Fruit fly (Drosophila melanogaster): ENCODE data around the gene Pdp1.

The Pdp1 gene

DNA sequence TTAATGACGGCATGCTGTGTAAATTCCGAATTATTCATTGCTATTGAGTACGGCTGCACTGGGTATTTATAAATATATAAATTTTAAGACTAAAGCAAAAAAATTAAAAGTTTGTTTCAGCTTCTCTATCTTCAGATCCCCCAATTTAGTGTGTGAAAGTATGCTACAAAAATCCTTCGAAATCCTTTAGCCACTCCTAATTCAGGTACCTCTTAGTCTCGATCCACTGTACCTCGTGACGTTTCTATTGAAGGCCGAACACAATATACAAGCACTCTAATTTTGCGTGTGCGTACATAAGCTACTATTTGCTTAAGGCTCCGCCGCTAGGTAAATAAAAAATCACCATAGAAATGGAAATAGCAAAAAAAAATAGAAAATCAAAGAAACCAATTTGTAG lies 611 bp downstream of the Pdp1 start (continued):
- TF ChIP-seq dmrt99B (tag; optimal IDR thresholded peaks at IDR 0.05) (no peak), CG7357 (GFP tag; IDR thresholded peaks at IDR 0.05) (no peak), otp (GFP tag; IDR thresholded peaks at IDR 0.05) (no peak), H15 (GFP tag; IDR thresholded peaks at IDR 0.05) (no peak), CG1603 (tag; optimal IDR thresholded peaks at IDR 0.05) (no peak), Fer1 (GFP tag; optimal IDR thresholded peaks at IDR 0.05) (no peak), exex (tag; optimal IDR thresholded peaks at IDR 0.05) (no peak), onecut (GFP tag; IDR thresholded peaks at IDR 0.05) (no peak), pho (GFP tag; optimal IDR thresholded peaks at IDR 0.05) (peak; percentile 22), CG17802 (tag; optimal IDR thresholded peaks at IDR 0.05) (no peak), unc-4 (GFP tag; IDR thresholded peaks at IDR 0.05; ENCODE audit: partially characterized antibody) (no peak), CG18764 (GFP tag; optimal IDR thresholded peaks at IDR 0.05) (no peak), CG17328 (GFP tag; IDR thresholded peaks at IDR 0.05) (no peak), Hand (GFP tag; optimal IDR thresholded peaks at IDR 0.05) (no peak), lilli (GFP tag; optimal IDR thresholded peaks at IDR 0.05) (peak; percentile 26), CG6654 (GFP tag; optimal IDR thresholded peaks at IDR 0.05) (no peak), CG6765 (GFP tag; optimal IDR thresholded peaks at IDR 0.05) (peak; percentile 6), HLHmδ (GFP tag; optimal IDR thresholded peaks at IDR 0.05) (no peak), CG11398 (GFP tag; optimal IDR thresholded peaks at IDR 0.05) (no peak), Myb (GFP tag; optimal IDR thresholded peaks at IDR 0.05) (no peak), dpn (GFP tag; optimal IDR thresholded peaks at IDR 0.05) (peak; percentile 24 to 55), CG34422 (GFP tag; IDR thresholded peaks at IDR 0.05) (0 out of 3 replicates have a peak, but pooled peaks have one; percentile 15), Hmx (GFP tag; optimal IDR thresholded peaks at IDR 0.05) (no peak), hkb (optimal IDR thresholded peaks at IDR 0.05) (no peak), hkb (GFP tag; IDR thresholded peaks at IDR 0.05) (peak; percentile 37), Bteb2 (GFP tag; optimal IDR thresholded peaks at IDR 0.05) (no peak), ro (GFP tag; IDR thresholded peaks at IDR 0.05) (no peak), Ptx1 (GFP tag; IDR thresholded peaks at IDR 0.05) (no peak), Elba2 (GFP tag; optimal IDR thresholded peaks at IDR 0.05) (no peak), mld (GFP tag; IDR thresholded peaks at IDR 0.05; ENCODE audit: partially characterized antibody) (no peak), CG17912 (GFP tag; optimal IDR thresholded peaks at IDR 0.05) (no peak), CG10431 (GFP tag; optimal IDR thresholded peaks at IDR 0.05) (no peak), CG32772 (GFP tag; IDR thresholded peaks at IDR 0.05) (0 out of 2 replicates have a peak, but pooled peaks have one; percentile 18), CG2199 (GFP tag; IDR thresholded peaks at IDR 0.05) (no peak), HHEX (GFP tag; optimal IDR thresholded peaks at IDR 0.05) (peak; percentile 51), salm (tag; optimal IDR thresholded peaks at IDR 0.05) (no peak), Side (GFP tag; optimal IDR thresholded peaks at IDR 0.05) (no peak), GATAe (GFP tag; conservative IDR thresholded peaks at IDR 0.05) (no peak), Dfd (GFP tag; optimal IDR thresholded peaks at IDR 0.05) (no peak), zen (tag; optimal IDR thresholded peaks at IDR 0.05) (no peak), CG9797 (GFP tag; optimal IDR thresholded peaks at IDR 0.05) (no peak), E2f1 (GFP tag; IDR thresholded peaks at IDR 0.05) (peak; percentile 45; the same call in 1 of the 2 replicates), C15 (GFP tag; IDR thresholded peaks at IDR 0.05) (no peak), E2f2 (GFP tag; IDR thresholded peaks at IDR 0.05) (no peak; the same call in 1 of the 2 replicates), sd (tag; optimal IDR thresholded peaks at IDR 0.05) (no peak), fu2 (GFP tag; optimal IDR thresholded peaks at IDR 0.05) (no peak), dmrt11E (tag; optimal IDR thresholded peaks at IDR 0.05) (no peak), klu (GFP tag; IDR thresholded peaks at IDR 0.05) (no peak), Mrtf (GFP tag; IDR thresholded peaks at IDR 0.05) (0 out of 3 replicates have a peak, but pooled peaks have one; percentile 34), CG32532 (GFP tag; IDR thresholded peaks at IDR 0.05) (peak; percentile 55), CG8281 (tag; optimal IDR thresholded peaks at IDR 0.05) (no peak), chn (GFP tag; optimal IDR thresholded peaks at IDR 0.05) (no peak), CG9215 (GFP tag; IDR thresholded peaks at IDR 0.05) (peak; percentile 46; the same call in 1 of the 2 replicates)
